Fruit fly (Drosophila melanogaster) whole organism, embryonic: ENCODE results near the gene JMJD4.

ENCODE experiments used
- ATbp ChIP-seq: fragments of 200-800 bp; sonication (Bioruptor generic); optimal IDR thresholded peaks from 2 replicates; lab custom pipeline; 2017; ENCODE audit warnings: missing biosample characterization, mild to moderate bottlenecking, missing genetic modification characterization, missing genetic modification reagents
- Antp ChIP-seq: fragments of 200-800 bp; sonication (Bioruptor generic); optimal IDR thresholded peaks from 3 replicates; lab custom pipeline; 2016; ENCODE audit warnings: missing biosample characterization, missing genetic modification characterization
- Awh ChIP-seq: fragments of 200-800 bp; sonication (Bioruptor generic); IDR thresholded peaks from 2 replicates; pipeline ENCODE4, ENCODE4 v1.3.6; 2022; ENCODE audit warnings: missing biosample characterization, missing genetic modification characterization
- Bdp1 ChIP-seq: fragments of 200-800 bp; sonication (Bioruptor generic); optimal IDR thresholded peaks from 3 replicates; lab custom pipeline; 2016; ENCODE audit warnings: missing biosample characterization, missing genetic modification characterization
- BtbVII ChIP-seq: fragments of 200-800 bp; sonication (Bioruptor generic); optimal IDR thresholded peaks from 3 replicates; lab custom pipeline; 2017; ENCODE audit warnings: missing biosample characterization, mild to moderate bottlenecking, missing genetic modification characterization
- CG11696 ChIP-seq: fragments of 200-800 bp; sonication (Bioruptor generic); IDR thresholded peaks from 2 replicates; pipeline ENCODE4 v1.3.6; 2022; ENCODE audit warnings: missing biosample characterization, missing genetic modification characterization
- CG13624 ChIP-seq: fragments of 200-800 bp; sonication (Bioruptor generic); optimal IDR thresholded peaks from 2 replicates; lab custom pipeline; 2016; ENCODE audit warnings: missing biosample characterization, missing genetic modification characterization
- CG15011 ChIP-seq: fragments of 200-800 bp; sonication (Bioruptor generic); optimal IDR thresholded peaks from 3 replicates; lab custom pipeline; 2018; ENCODE audit warnings: missing biosample characterization, mild to moderate bottlenecking, missing genetic modification characterization
- CG17612 ChIP-seq: fragments of 200-800 bp; sonication (Bioruptor generic); IDR thresholded peaks from 2 replicates; pipeline ENCODE4 v1.3.6; 2022; ENCODE audit warnings: missing biosample characterization, missing genetic modification characterization
- CG31224 ChIP-seq: fragments of 200-800 bp; sonication (Bioruptor generic); IDR thresholded peaks from 2 replicates; pipeline ENCODE4 v1.3.6; 2022; ENCODE audit warnings: missing biosample characterization, missing genetic modification characterization
- CG3163 ChIP-seq: fragments of 200-800 bp; sonication (Bioruptor generic); optimal IDR thresholded peaks from 3 replicates; lab custom pipeline; 2016; ENCODE audit warnings: missing biosample characterization, missing genetic modification characterization
- CG32772 ChIP-seq: fragments of 200-800 bp; sonication (Bioruptor generic); IDR thresholded peaks from 2 replicates; pipeline ENCODE4 v1.3.6; 2022; ENCODE audit warnings: missing biosample characterization, missing genetic modification characterization
- CG4617 ChIP-seq: fragments of 200-800 bp; sonication (Bioruptor generic); optimal IDR thresholded peaks from 3 replicates; lab custom pipeline; 2016; ENCODE audit warnings: missing biosample characterization, missing genetic modification characterization, borderline replicate concordance
- CG6175 ChIP-seq: fragments of 200-800 bp; sonication (Bioruptor generic); IDR thresholded peaks from 3 replicates; pipeline ENCODE4 v1.3.6; 2022; ENCODE audit warnings: missing biosample characterization, missing genetic modification characterization
- CG7372 ChIP-seq: fragments of 200-800 bp; sonication (Bioruptor generic); IDR thresholded peaks from 2 replicates; pipeline ENCODE4 v1.3.6; 2022; ENCODE audit warnings: missing biosample characterization, missing genetic modification characterization
- CG7745 ChIP-seq: fragments of 200-800 bp; sonication (Bioruptor generic); optimal IDR thresholded peaks from 2 replicates; lab custom pipeline; 2018; ENCODE audit warnings: missing biosample characterization, mild to moderate bottlenecking, missing genetic modification characterization, moderate library complexity
- CG8281 ChIP-seq: fragments of 200-800 bp; sonication (Bioruptor generic); optimal IDR thresholded peaks from 2 replicates; lab custom pipeline; 2018; ENCODE audit warnings: missing biosample characterization, mild to moderate bottlenecking, missing genetic modification characterization, moderate library complexity
- Dad ChIP-seq: fragments of 200-800 bp; sonication (Bioruptor generic); optimal IDR thresholded peaks from 3 replicates; lab custom pipeline; 2016; ENCODE audit warnings: missing biosample characterization, missing genetic modification characterization
- Dll ChIP-seq: fragments of 200-800 bp; sonication (Bioruptor generic); IDR thresholded peaks from 4 replicates; pipeline ENCODE4 v1.3.6; 2022; ENCODE audit warnings: missing biosample characterization, missing genetic modification characterization; ENCODE audit not compliant: partially characterized antibody
- E2f1 ChIP-seq: fragments of 200-800 bp; sonication (Bioruptor generic); IDR thresholded peaks from 2 replicates; pipeline ENCODE4 v1.3.6; 2022; ENCODE audit warnings: missing biosample characterization, missing genetic modification characterization
- E2f2 ChIP-seq: fragments of 200-800 bp; sonication (Bioruptor generic); IDR thresholded peaks from 2 replicates; pipeline ENCODE4 v1.3.6; 2022; ENCODE audit warnings: missing biosample characterization, missing genetic modification characterization
- Fer3 ChIP-seq: fragments of 200-800 bp; sonication (Bioruptor generic); optimal IDR thresholded peaks from 2 replicates; lab custom pipeline; 2018; ENCODE audit warnings: missing biosample characterization, mild to moderate bottlenecking, missing genetic modification characterization, moderate library complexity
- Hsf ChIP-seq: fragments of 200-800 bp; sonication (Bioruptor generic); optimal IDR thresholded peaks from 3 replicates; lab custom pipeline; 2016; ENCODE audit warnings: missing biosample characterization, missing genetic modification characterization
- MBD-R2 ChIP-seq: fragments of 200-800 bp; sonication (Bioruptor generic); IDR thresholded peaks from 2 replicates; pipeline ENCODE4 v1.3.6; 2022; ENCODE audit warnings: missing biosample characterization, missing genetic modification characterization
- Med ChIP-seq: fragments of 200-800 bp; sonication (Bioruptor generic); peaks from one replicate; lab custom pipeline; 2016; ENCODE audit warnings: missing biosample characterization, missing genetic modification characterization, mild to moderate bottlenecking, inconsistent platforms, moderate library complexity
- NK7.1 ChIP-seq: fragments of 200-800 bp; sonication (Bioruptor generic); optimal IDR thresholded peaks from 3 replicates; lab custom pipeline; 2016; ENCODE audit warnings: missing biosample characterization, missing genetic modification characterization
- Oli ChIP-seq: fragments of 200-800 bp; sonication (Bioruptor generic); optimal IDR thresholded peaks from 2 replicates; lab custom pipeline; 2018; ENCODE audit warnings: missing biosample characterization, mild to moderate bottlenecking, missing genetic modification characterization, moderate library complexity
- Side ChIP-seq: fragments of 200-800 bp; sonication (Bioruptor generic); optimal IDR thresholded peaks from 2 replicates; lab custom pipeline; 2016; ENCODE audit warnings: missing biosample characterization, missing genetic modification characterization
- Six4 ChIP-seq: fragments of 200-800 bp; sonication (Bioruptor generic); optimal IDR thresholded peaks from 2 replicates; lab custom pipeline; 2016; ENCODE audit warnings: missing biosample characterization, missing genetic modification characterization
- Taf1 ChIP-seq: fragments of 200-800 bp; sonication (Bioruptor generic); IDR thresholded peaks from 2 replicates; pipeline ENCODE4 v1.3.6; 2022; ENCODE audit warnings: missing biosample characterization, missing genetic modification characterization
- bowl ChIP-seq: fragments of 200-800 bp; sonication (Bioruptor generic); IDR thresholded peaks from 2 replicates; pipeline ENCODE4 v1.3.6; 2022; ENCODE audit warnings: missing biosample characterization, missing genetic modification characterization
- cg ChIP-seq: fragments of 200-800 bp; sonication (Bioruptor generic); optimal IDR thresholded peaks from 3 replicates; lab custom pipeline; 2019; ENCODE audit warnings: missing biosample characterization, mild to moderate bottlenecking, missing genetic modification characterization, moderate library complexity
- ci ChIP-seq: fragments of 200-800 bp; sonication (Bioruptor generic); IDR thresholded peaks from 3 replicates; pipeline ENCODE4 v1.3.6; 2022; ENCODE audit warnings: missing biosample characterization, missing genetic modification characterization
- crc ChIP-seq: fragments of 200-800 bp; sonication (Bioruptor generic); optimal IDR thresholded peaks from 2 replicates; lab custom pipeline; 2016; ENCODE audit warnings: missing biosample characterization, missing genetic modification characterization
- cwo ChIP-seq: fragments of 200-800 bp; sonication (Bioruptor generic); optimal IDR thresholded peaks from 3 replicates; lab custom pipeline; 2017; ENCODE audit warnings: missing biosample characterization, missing genetic modification characterization, mild to moderate bottlenecking, moderate library complexity, missing genetic modification reagents
- emc ChIP-seq: fragments of 200-800 bp; sonication (Bioruptor generic); optimal IDR thresholded peaks from 2 replicates; lab custom pipeline; 2016; ENCODE audit warnings: missing biosample characterization, missing genetic modification characterization
- en ChIP-seq: fragments of 200-800 bp; sonication (Bioruptor generic); optimal IDR thresholded peaks from 2 replicates; lab custom pipeline; 2016; ENCODE audit warnings: missing biosample characterization, missing genetic modification characterization
- esg ChIP-seq: fragments of 200-800 bp; sonication (Bioruptor generic); conservative IDR thresholded peaks from 2 replicates; pipeline ENCODE4 v1.3.6; 2022; ENCODE audit warnings: missing biosample characterization, missing genetic modification characterization
- jigr1 ChIP-seq: fragments of 200-800 bp; sonication (Bioruptor generic); IDR thresholded peaks from 3 replicates; pipeline ENCODE4 v1.3.6; 2022; ENCODE audit warnings: missing biosample characterization, missing genetic modification characterization
- jumu ChIP-seq: fragments of 200-800 bp; sonication (Bioruptor generic); optimal IDR thresholded peaks from 3 replicates; lab custom pipeline; 2016; ENCODE audit warnings: missing biosample characterization, missing genetic modification characterization
- mam ChIP-seq: fragments of 200-800 bp; sonication (Bioruptor generic); optimal IDR thresholded peaks from 3 replicates; lab custom pipeline; 2016; ENCODE audit warnings: missing biosample characterization, missing genetic modification characterization
- nerfin-2 ChIP-seq: fragments of 200-800 bp; sonication (Bioruptor generic); IDR thresholded peaks from 2 replicates; pipeline ENCODE4 v1.3.6; 2022; ENCODE audit warnings: missing biosample characterization, missing genetic modification characterization; ENCODE audit not compliant: partially characterized antibody
- odd ChIP-seq: fragments of 200-800 bp; sonication (Bioruptor generic); optimal IDR thresholded peaks from 2 replicates; lab custom pipeline; 2017; ENCODE audit warnings: missing biosample characterization, mild to moderate bottlenecking, missing genetic modification characterization
- phol ChIP-seq: fragments of 200-800 bp; sonication (Bioruptor generic); optimal IDR thresholded peaks from 3 replicates; lab custom pipeline; 2018; ENCODE audit warnings: missing biosample characterization, mild to moderate bottlenecking, missing genetic modification characterization, moderate library complexity
- pros ChIP-seq: fragments of 200-800 bp; sonication (Bioruptor generic); optimal IDR thresholded peaks from 3 replicates; lab custom pipeline; 2019; ENCODE audit warnings: missing biosample characterization, mild to moderate bottlenecking, missing genetic modification characterization, moderate library complexity
- sens ChIP-seq: fragments of 200-800 bp; sonication (Bioruptor generic); peaks from one replicate; lab custom pipeline; 2016; ENCODE audit warnings: missing biosample characterization, missing genetic modification characterization
- seq ChIP-seq: fragments of 200-800 bp; sonication (Bioruptor generic); IDR thresholded peaks from 2 replicates; pipeline ENCODE4 v1.3.6; 2022; ENCODE audit warnings: missing biosample characterization, missing genetic modification characterization
- slp2 ChIP-seq: fragments of 200-800 bp; sonication (Bioruptor generic); optimal IDR thresholded peaks from 2 replicates; lab custom pipeline; 2016; ENCODE audit warnings: missing biosample characterization, missing genetic modification characterization
- stc ChIP-seq: fragments of 200-800 bp; sonication (Bioruptor generic); IDR thresholded peaks from 2 replicates; pipeline ENCODE4 v1.3.6; 2022; ENCODE audit warnings: missing biosample characterization, missing genetic modification characterization
- tgo ChIP-seq: fragments of 200-800 bp; sonication (Bioruptor generic); IDR thresholded peaks from 3 replicates; pipeline ENCODE4 v1.3.6; 2022; ENCODE audit warnings: missing biosample characterization, missing genetic modification characterization

JMJD4 gene

dm6 chr2L:18151134-18151825 lies 7.8 kb downstream of the JMJD4 start (continued):
- TF ChIP-seq Taf1 (GFP tag; lab: Robert Waterston, UW) (peak; percentile 59), E2f1 (GFP tag; lab: Robert Waterston, UW) (peak; percentile 49; the same call in 1 of the 2 replicates), Dad (GFP tag; lab: Kevin White, UChicago) (peak; percentile 16), pros (GFP tag; lab: Kevin White, UChicago) (peak; percentile 75), CG15011 (GFP tag; lab: Kevin White, UChicago) (peak; percentile 4), CG7372 (GFP tag; lab: Robert Waterston, UW) (peak; percentile 66), CG17612 (GFP tag; lab: Robert Waterston, UW) (0 out of 2 replicates have a peak, but pooled peaks have one; percentile 56), CG32772 (peak; percentile 51; the same call in 1 of the 2 replicates), Six4 (GFP tag; lab: Kevin White, UChicago) (peak; percentile 1), BtbVII (GFP tag; lab: Kevin White, UChicago) (no peak), odd (GFP tag; lab: Kevin White, UChicago) (peak; percentile 12), jigr1 (GFP tag; lab: Robert Waterston, UW) (peak; percentile 32; the same call in 1 of the 3 replicates), Awh (GFP tag; lab: Robert Waterston, UW) (0 out of 2 replicates have a peak, but pooled peaks have one; percentile 23), crc (GFP tag; lab: Kevin White, UChicago) (peak; percentile 7), cwo (GFP tag; lab: Kevin White, UChicago) (peak; percentile 33), NK7.1 (GFP tag; lab: Kevin White, UChicago) (peak; percentile 54), Hsf (peak; percentile 70), jumu (GFP tag; lab: Kevin White, UChicago) (peak; percentile 53), nerfin-2 (no peak), CG11696 (GFP tag; lab: Robert Waterston, UW) (peak; percentile 11; the same call in 1 of the 2 replicates), ci (GFP tag; lab: Robert Waterston, UW) (peak; percentile 69), mam (GFP tag; lab: Kevin White, UChicago) (peak; percentile 73), esg (GFP tag; lab: Robert Waterston, UW) (peak; percentile 68), phol (peak; percentile 23), CG13624 (GFP tag; lab: Kevin White, UChicago) (peak; percentile 59), bowl (GFP tag; lab: Robert Waterston, UW) (peak; percentile 17; the same call in 1 of the 2 replicates), Fer3 (tag; lab: Kevin White, UChicago) (no peak), Side (no peak), stc (GFP tag; lab: Robert Waterston, UW) (no peak), slp2 (GFP tag; lab: Kevin White, UChicago) (peak; percentile 40), CG3163 (GFP tag; lab: Kevin White, UChicago) (peak; percentile 39), CG6175 (GFP tag; lab: Robert Waterston, UW) (peak; percentile 51; the same call in 1 of the 3 replicates), Oli (tag; lab: Kevin White, UChicago) (peak; percentile 33), sens (GFP tag; lab: Kevin White, UChicago) (peak; percentile 83), CG4617 (GFP tag; lab: Kevin White, UChicago) (no peak), MBD-R2 (GFP tag; lab: Robert Waterston, UW) (peak; percentile 24; the same call in 1 of the 2 replicates), CG7745 (tag; lab: Kevin White, UChicago) (no peak), Bdp1 (GFP tag; lab: Kevin White, UChicago) (peak; percentile 7), Antp (peak; percentile 74), tgo (GFP tag; lab: Robert Waterston, UW) (peak; percentile 55; the same call in 2 of the 3 replicates), CG31224 (GFP tag; lab: Robert Waterston, UW) (peak; percentile 39; the same call in 1 of the 2 replicates), E2f2 (GFP tag; lab: Robert Waterston, UW) (no peak), ATbp (no peak), seq (GFP tag; lab: Robert Waterston, UW) (no peak; the same call in 1 of the 2 replicates), CG8281 (tag; lab: Kevin White, UChicago) (no peak), en (GFP tag; lab: Kevin White, UChicago) (no peak), cg (GFP tag; lab: Kevin White, UChicago) (peak; percentile 100), Dll (GFP tag; lab: Robert Waterston, UW) (peak; percentile 36; the same call in 1 of the 4 replicates), emc (GFP tag; lab: Kevin White, UChicago) (no peak), Med (GFP tag; lab: Kevin White, UChicago) (peak; percentile 94)
